ENCODE assay signal across 8 fruit fly cellular contexts in the genomic region with DNA sequence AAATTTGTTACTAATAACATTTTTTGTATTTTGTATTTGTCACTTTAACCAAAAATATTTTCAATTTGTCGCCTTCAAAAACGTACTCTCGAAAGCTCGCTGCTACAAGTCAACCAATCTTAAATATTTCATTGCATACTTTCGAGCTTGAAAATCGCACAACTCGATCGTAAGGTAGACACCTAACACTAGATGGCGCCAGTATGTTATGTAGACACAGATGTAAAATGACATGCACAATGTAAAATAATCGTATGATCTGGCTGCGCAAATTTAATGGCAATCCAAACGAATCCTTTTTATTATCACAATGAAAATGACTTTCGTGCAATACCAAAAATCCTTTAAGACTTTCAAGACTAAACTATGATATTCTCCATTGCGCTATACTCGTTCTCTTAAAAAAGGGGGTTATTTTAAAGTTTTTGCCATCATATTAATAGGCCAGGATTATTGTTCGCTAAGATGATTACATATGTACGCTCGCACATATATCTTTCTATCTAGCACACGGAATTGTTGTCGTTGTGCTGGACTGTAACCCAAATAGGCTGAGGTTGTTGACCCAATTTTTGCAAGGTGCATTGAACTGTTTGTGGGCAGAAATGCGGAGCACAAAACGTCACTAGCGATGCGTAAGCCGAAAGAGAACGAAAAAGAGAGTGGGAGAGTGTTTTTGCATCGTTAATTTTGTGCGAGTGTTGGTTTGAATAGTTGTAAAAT.
A peak's percentile ranks its signal among the peaks of the same experiment; 100 is the strongest.
TF ChIP-seq lines count a peak whose summit lies in the region.

No protein-coding gene starts in this region.

- TF ChIP-seq CTCF in S2 (optimal IDR thresholded peaks at IDR 0.05; lab: Kevin White, UChicago) = peak; percentile 96 to 97
- peak; percentile 98 for TF ChIP-seq CTCF in whole organism, embryonic (GFP tag; optimal IDR thresholded peaks at IDR 0.05; lab: Kevin White, UChicago)

TF ChIP-seq in Kc167, 6 proteins besides CTCF, POLR2A, EP300 and RAD21:
- TF ChIP-seq h (optimal IDR thresholded peaks at IDR 0.05; lab: Kevin White, UChicago) (peak; percentile 92), psq (optimal IDR thresholded peaks at IDR 0.05; lab: Kevin White, UChicago) (no peak), Myc (optimal IDR thresholded peaks at IDR 0.05; lab: Kevin White, UChicago) (no peak)

TF ChIP-seq in whole organism, 6 proteins besides CTCF, POLR2A, EP300 and RAD21:
- TF ChIP-seq EcR (GFP tag; optimal IDR thresholded peaks at IDR 0.05; lab: Kevin White, UChicago) = peak; percentile 68 to 90
- TF ChIP-seq psq (optimal IDR thresholded peaks at IDR 0.05; lab: Kevin White, UChicago) = no peak
TF ChIP-seq in whole organism: peak in this region for 1.

TF ChIP-seq in whole organism, adult, 20 proteins besides CTCF, POLR2A, EP300 and RAD21 (continues in another document):
- TF ChIP-seq toe (GFP tag; optimal IDR thresholded peaks at IDR 0.05; lab: Kevin White, UChicago) (no peak), pad (GFP tag; optimal IDR thresholded peaks at IDR 0.05; lab: Kevin White, UChicago) (peak; percentile 35), CG7101 (tag; optimal IDR thresholded peaks at IDR 0.05; lab: Kevin White, UChicago) (peak; percentile 28), CG7045 (GFP tag; optimal IDR thresholded peaks at IDR 0.05; lab: Kevin White, UChicago) (no peak), cnc (optimal IDR thresholded peaks at IDR 0.05; lab: Kevin White, UChicago) (no peak), CG1620 (GFP tag; optimal IDR thresholded peaks at IDR 0.05; lab: Kevin White, UChicago) (peak; percentile 50), tj (GFP tag; optimal IDR thresholded peaks at IDR 0.05; lab: Kevin White, UChicago) (no peak), CG5204 (GFP tag; optimal IDR thresholded peaks at IDR 0.05; lab: Kevin White, UChicago) (no peak), kay (GFP tag; lab: Kevin White, UChicago; ENCODE audit: borderline replicate concordance) (no peak), Hr96 (GFP tag; optimal IDR thresholded peaks at IDR 0.05; lab: Kevin White, UChicago) (peak; percentile 32), CG33017 (tag; optimal IDR thresholded peaks at IDR 0.05; lab: Kevin White, UChicago) (no peak), bab1 (GFP tag; optimal IDR thresholded peaks at IDR 0.05; lab: Kevin White, UChicago) (peak; percentile 87), CG14711 (tag; optimal IDR thresholded peaks at IDR 0.05; lab: Kevin White, UChicago) (peak; percentile 45), Crg-1 (GFP tag; optimal IDR thresholded peaks at IDR 0.05; lab: Kevin White, UChicago) (peak; percentile 22), ovo (GFP tag; optimal IDR thresholded peaks at IDR 0.05; lab: Kevin White, UChicago) (peak; percentile 25)

TF ChIP-seq in whole organism, embryonic, 481 proteins besides CTCF, POLR2A, EP300 and RAD21 (continues in another document):
- peak; percentile 51 for TF ChIP-seq ewg (GFP tag; optimal IDR thresholded peaks at IDR 0.05; lab: Kevin White, UChicago)
- peak; percentile 47 for TF ChIP-seq Dp (GFP tag; optimal IDR thresholded peaks at IDR 0.05; lab: Kevin White, UChicago)
- peak; percentile 56 for TF ChIP-seq Bdp1 (GFP tag; optimal IDR thresholded peaks at IDR 0.05; lab: Kevin White, UChicago)
- TF ChIP-seq crp (GFP tag; optimal IDR thresholded peaks at IDR 0.05; lab: Kevin White, UChicago) = peak in 1 of 2 experiments; percentile 5
- peak; percentile 60 for TF ChIP-seq dm (GFP tag; optimal IDR thresholded peaks at IDR 0.05; lab: Kevin White, UChicago)
- peak; percentile 73 for TF ChIP-seq CG12071 (GFP tag; optimal IDR thresholded peaks at IDR 0.05; lab: Kevin White, UChicago)
- peak; percentile 77 for TF ChIP-seq Xbp1 (GFP tag; optimal IDR thresholded peaks at IDR 0.05; lab: Kevin White, UChicago)
- no peak for TF ChIP-seq CG2129 (GFP tag; IDR thresholded peaks at IDR 0.05; lab: Robert Waterston, UW; ENCODE audit: partially characterized antibody)
- 0 out of 2 replicates have a peak, but pooled peaks have one; percentile 34 for TF ChIP-seq CG7372 (GFP tag; IDR thresholded peaks at IDR 0.05; lab: Robert Waterston, UW)
- peak; percentile 45; the same call in 1 of the 2 replicates for TF ChIP-seq Ptx1 (GFP tag; IDR thresholded peaks at IDR 0.05; lab: Robert Waterston, UW)
- no peak for TF ChIP-seq Hand (GFP tag; optimal IDR thresholded peaks at IDR 0.05; lab: Kevin White, UChicago)
- TF ChIP-seq Dbx (GFP tag; IDR thresholded peaks at IDR 0.05; lab: Robert Waterston, UW) = peak; percentile 73
- TF ChIP-seq kay (GFP tag; optimal IDR thresholded peaks at IDR 0.05; lab: Kevin White, UChicago) = no peak
- peak; percentile 73 for TF ChIP-seq sd (tag; optimal IDR thresholded peaks at IDR 0.05; lab: Kevin White, UChicago)
- TF ChIP-seq CG3163 (GFP tag; optimal IDR thresholded peaks at IDR 0.05; lab: Kevin White, UChicago) = peak; percentile 22

TF ChIP-seq in whole organism, prepupa, 60 proteins besides CTCF, POLR2A, EP300 and RAD21 (continues in another document):
- TF ChIP-seq CG3032 (tag; optimal IDR thresholded peaks at IDR 0.05; lab: Kevin White, UChicago) (peak; percentile 21), dac (GFP tag; optimal IDR thresholded peaks at IDR 0.05; lab: Kevin White, UChicago) (peak; percentile 44), Sox102F (GFP tag; optimal IDR thresholded peaks at IDR 0.05; lab: Kevin White, UChicago) (peak; percentile 5), CG4318 (GFP tag; optimal IDR thresholded peaks at IDR 0.05; lab: Kevin White, UChicago) (no peak), CG7368 (GFP tag; optimal IDR thresholded peaks at IDR 0.05; lab: Kevin White, UChicago) (peak; percentile 46), esn (GFP tag; optimal IDR thresholded peaks at IDR 0.05; lab: Kevin White, UChicago) (peak; percentile 67), Blimp-1 (GFP tag; optimal IDR thresholded peaks at IDR 0.05; lab: Kevin White, UChicago) (no peak), eg (GFP tag; IDR thresholded peaks at IDR 0.05; lab: Robert Waterston, UW) (no peak), Eip78C (GFP tag; lab: Kevin White, UChicago) (peak; percentile 83), pdm3 (GFP tag; optimal IDR thresholded peaks at IDR 0.05; lab: Kevin White, UChicago) (peak; percentile 26), Hr38 (GFP tag; optimal IDR thresholded peaks at IDR 0.05; lab: Kevin White, UChicago) (no peak), svp (GFP tag; lab: Kevin White, UChicago) (peak; percentile 69), CG9139 (GFP tag; optimal IDR thresholded peaks at IDR 0.05; lab: Kevin White, UChicago) (no peak), dsx (GFP tag; optimal IDR thresholded peaks at IDR 0.05; lab: Kevin White, UChicago; ENCODE audit: poor library complexity, severe bottlenecking) (no peak), Lpt (GFP tag; optimal IDR thresholded peaks at IDR 0.05; lab: Kevin White, UChicago) (no peak), CG8632 (GFP tag; optimal IDR thresholded peaks at IDR 0.05; lab: Kevin White, UChicago) (no peak)

TF ChIP-seq in whole organism, pupa, 21 proteins besides CTCF, POLR2A, EP300 and RAD21 (continues in another document):
- TF ChIP-seq CG13204 (GFP tag; optimal IDR thresholded peaks at IDR 0.05; lab: Kevin White, UChicago) (no peak), CG8301 (tag; optimal IDR thresholded peaks at IDR 0.05; lab: Kevin White, UChicago) (no peak), CG14655 (GFP tag; optimal IDR thresholded peaks at IDR 0.05; lab: Kevin White, UChicago) (peak; percentile 33), CG15710 (tag; optimal IDR thresholded peaks at IDR 0.05; lab: Kevin White, UChicago) (peak; percentile 26), CG8159 (tag; optimal IDR thresholded peaks at IDR 0.05; lab: Kevin White, UChicago) (no peak), gl (tag; optimal IDR thresholded peaks at IDR 0.05; lab: Kevin White, UChicago) (no peak), CG10348 (GFP tag; IDR thresholded peaks at IDR 0.05; lab: Robert Waterston, UW) (no peak), D1 (tag; optimal IDR thresholded peaks at IDR 0.05; lab: Kevin White, UChicago) (peak; percentile 74), CG12605 (GFP tag; IDR thresholded peaks at IDR 0.05; lab: Robert Waterston, UW) (0 out of 2 replicates have a peak, but pooled peaks have one; percentile 2), CG4496 (GFP tag; IDR thresholded peaks at IDR 0.05; lab: Robert Waterston, UW) (0 out of 3 replicates have a peak, but pooled peaks have one; percentile 19), CG34367 (tag; optimal IDR thresholded peaks at IDR 0.05; lab: Kevin White, UChicago) (no peak), fd96Ca (GFP tag; IDR thresholded peaks at IDR 0.05; lab: Robert Waterston, UW) (no peak), rn (GFP tag; IDR thresholded peaks at IDR 0.05; lab: Robert Waterston, UW) (no peak), Pif1A (GFP tag; optimal IDR thresholded peaks at IDR 0.05; lab: Kevin White, UChicago) (no peak), CG17806 (tag; optimal IDR thresholded peaks at IDR 0.05; lab: Kevin White, UChicago) (peak; percentile 15), Ets98B (GFP tag; IDR thresholded peaks at IDR 0.05; lab: Robert Waterston, UW) (0 out of 2 replicates have a peak, but pooled peaks have one; percentile 9), Snoo (tag; optimal IDR thresholded peaks at IDR 0.05; lab: Kevin White, UChicago) (peak; percentile 6)

TF ChIP-seq in whole organism, wandering third instar larva, 38 proteins besides CTCF, POLR2A, EP300 and RAD21 (continues in another document):
- TF ChIP-seq sv (GFP tag; optimal IDR thresholded peaks at IDR 0.05; lab: Kevin White, UChicago) (no peak), CG32264 (GFP tag; optimal IDR thresholded peaks at IDR 0.05; lab: Kevin White, UChicago) (no peak), psq (GFP tag; optimal IDR thresholded peaks at IDR 0.05; lab: Kevin White, UChicago) (peak; percentile 20), OdsH (GFP tag; optimal IDR thresholded peaks at IDR 0.05; lab: Kevin White, UChicago) (peak; percentile 59), Rel (GFP tag; optimal IDR thresholded peaks at IDR 0.05; lab: Kevin White, UChicago) (no peak), Rel (tag; optimal IDR thresholded peaks at IDR 0.05; lab: Kevin White, UChicago) (peak; percentile 36), Jra (GFP tag; optimal IDR thresholded peaks at IDR 0.05; lab: Kevin White, UChicago) (peak; percentile 22), ey (GFP tag; optimal IDR thresholded peaks at IDR 0.05; lab: Kevin White, UChicago) (no peak), usp (GFP tag; optimal IDR thresholded peaks at IDR 0.05; lab: Kevin White, UChicago) (no peak), Dif (GFP tag; optimal IDR thresholded peaks at IDR 0.05; lab: Kevin White, UChicago; ENCODE audit: partially characterized antibody) (peak; percentile 91), foxo (GFP tag; optimal IDR thresholded peaks at IDR 0.05; lab: Kevin White, UChicago) (peak in 1 of 2 experiments; percentile 54), Sp1 (GFP tag; optimal IDR thresholded peaks at IDR 0.05; lab: Kevin White, UChicago) (peak; percentile 45), Dfd (GFP tag; optimal IDR thresholded peaks at IDR 0.05; lab: Kevin White, UChicago) (no peak), br (GFP tag; optimal IDR thresholded peaks at IDR 0.05; lab: Kevin White, UChicago) (peak; percentile 50), N (GFP tag; optimal IDR thresholded peaks at IDR 0.05; lab: Kevin White, UChicago) (no peak), Hnf4 (GFP tag; optimal IDR thresholded peaks at IDR 0.05; lab: Kevin White, UChicago) (peak; percentile 33), Vsx2 (GFP tag; optimal IDR thresholded peaks at IDR 0.05; lab: Kevin White, UChicago; ENCODE audit: partially characterized antibody) (peak; percentile 82), sage (GFP tag; optimal IDR thresholded peaks at IDR 0.05; lab: Kevin White, UChicago) (no peak), rgr (GFP tag; optimal IDR thresholded peaks at IDR 0.05; lab: Kevin White, UChicago) (peak; percentile 57)
